Fruit fly (Drosophila melanogaster): ENCODE measurements around the gene FipoQ.

FipoQ gene

DNA sequence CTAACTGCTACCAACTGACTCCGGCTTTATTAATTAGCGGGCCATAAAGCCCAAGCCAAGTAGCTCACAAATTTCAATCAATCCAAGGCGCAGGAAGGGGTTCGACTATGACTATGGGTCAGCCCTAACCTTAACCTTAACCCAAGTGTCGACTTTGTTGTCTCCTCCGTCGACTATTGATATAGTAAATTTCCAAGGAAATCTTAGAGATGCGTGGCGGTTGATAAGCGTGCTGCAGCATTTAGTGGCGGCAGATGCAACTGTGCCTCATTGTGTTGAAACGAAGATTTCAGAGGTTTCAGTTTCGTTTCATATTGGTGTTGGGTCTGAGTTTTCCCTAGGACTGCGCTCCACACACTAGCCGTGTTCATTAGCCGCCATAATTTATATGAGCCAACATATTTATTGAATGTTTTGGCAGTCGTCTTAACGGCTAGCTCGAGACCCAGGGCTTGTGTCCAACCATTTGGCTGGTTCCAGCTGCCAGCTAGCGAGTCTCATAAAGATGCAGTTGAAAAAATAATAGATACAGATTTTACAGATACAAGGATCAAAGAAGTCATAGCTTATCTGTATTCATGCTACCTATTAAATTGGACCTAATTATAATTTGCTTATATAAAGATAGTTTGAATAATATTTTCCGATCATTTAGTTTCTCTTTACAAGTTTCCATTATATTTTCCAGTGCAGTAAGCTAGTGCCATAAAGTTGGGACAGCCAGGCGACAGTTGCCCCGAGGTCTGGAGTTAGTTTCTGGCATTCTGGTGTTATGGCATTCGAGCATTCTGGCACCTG is 52.8 kb downstream of the FipoQ start:
- TF ChIP-seq insv (optimal IDR thresholded peaks at IDR 0.05) (no peak), psq (optimal IDR thresholded peaks at IDR 0.05) (no peak), h (optimal IDR thresholded peaks at IDR 0.05) (no peak), Sin3A (optimal IDR thresholded peaks at IDR 0.05) (no peak), Myc (optimal IDR thresholded peaks at IDR 0.05) (no peak), ttk (optimal IDR thresholded peaks at IDR 0.05) (no peak)

DNA sequence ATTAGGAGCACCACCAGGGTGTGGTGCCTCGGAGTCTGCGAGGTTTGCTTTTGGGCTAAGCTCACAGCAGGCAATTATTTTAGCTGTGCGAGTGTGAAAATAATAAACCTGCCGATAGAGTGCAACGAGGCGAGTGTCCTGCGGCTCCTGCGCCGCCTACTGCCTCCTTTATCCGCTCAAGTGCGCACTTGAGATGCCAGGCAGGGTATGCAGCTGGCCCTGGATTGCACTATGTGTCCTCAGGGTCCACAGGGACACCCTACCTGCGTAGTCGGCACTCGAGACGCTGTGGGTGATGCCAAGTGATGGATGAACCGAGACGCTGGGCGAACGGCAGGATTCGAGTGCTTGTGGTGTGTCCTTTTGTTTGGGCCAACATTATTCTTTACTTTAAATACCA is 53.4 kb downstream of the FipoQ start:
- TF ChIP-seq Myc (optimal IDR thresholded peaks at IDR 0.05) (no peak), psq (optimal IDR thresholded peaks at IDR 0.05) (no peak), Sin3A (optimal IDR thresholded peaks at IDR 0.05) (no peak), h (optimal IDR thresholded peaks at IDR 0.05) (no peak), ttk (optimal IDR thresholded peaks at IDR 0.05) (no peak), insv (optimal IDR thresholded peaks at IDR 0.05) (no peak)
